Worm (Caenorhabditis elegans) whole organism, L3 larva: ENCODE data around the gene srw-98.

Experiments used
- R02D3.7 ChIP-seq: fragments of 150-350 bp; optimal IDR thresholded peaks from 2 replicates; lab custom pipeline; 2014; ENCODE audit warnings: missing biosample characterization, missing genetic modification characterization
- ZK546.5 ChIP-seq: sonication (generic microtip); optimal IDR thresholded peaks from 2 replicates; lab custom pipeline; 2017; ENCODE audit warnings: missing biosample characterization, missing genetic modification characterization
- ceh-16 ChIP-seq: sonication (generic microtip); optimal IDR thresholded peaks from 2 replicates; lab custom pipeline; 2017; ENCODE audit warnings: missing biosample characterization, missing genetic modification characterization
- egl-5 ChIP-seq: fragments of 150-350 bp; optimal IDR thresholded peaks from 2 replicates; lab custom pipeline; 2017; ENCODE audit warnings: missing biosample characterization, missing genetic modification reagents, missing genetic modification characterization, inconsistent platforms
- elt-1 ChIP-seq: fragments of 150-350 bp; optimal IDR thresholded peaks from 2 replicates; lab custom pipeline; 2014; ENCODE audit warnings: missing biosample characterization, missing genetic modification characterization
- elt-3 ChIP-seq, 3 experiments: fragments of 150-350 bp in 1 of 3; sonication (generic microtip) in 2 of 3; optimal IDR thresholded peaks; 2 replicates in 2 of 3; 4 replicates in 1 of 3; lab custom pipeline; 2014 to 2017; ENCODE audit warnings: missing biosample characterization in 3 of 3, missing genetic modification characterization in 3 of 3
- fos-1 ChIP-seq: fragments of 150-350 bp; optimal IDR thresholded peaks from 2 replicates; lab custom pipeline; 2014; ENCODE audit warnings: missing biosample characterization, missing genetic modification characterization
- lin-15B ChIP-seq: fragments of 150-350 bp; optimal IDR thresholded peaks from 2 replicates; lab custom pipeline; 2014; ENCODE audit warnings: missing biosample characterization, missing genetic modification characterization
- lin-39 ChIP-seq: fragments of 150-350 bp; optimal IDR thresholded peaks from 2 replicates; lab custom pipeline; 2018; ENCODE audit warnings: missing biosample characterization, missing genetic modification reagents, missing genetic modification characterization
- nfya-1 ChIP-seq: sonication (generic microtip); optimal IDR thresholded peaks from 2 replicates; lab custom pipeline; 2017; ENCODE audit warnings: missing genetic modification characterization, mild to moderate bottlenecking, missing compliant biosample characterization, antibody characterized with exemption, moderate library complexity; ENCODE audit not compliant: insufficient read depth
- nhr-23 ChIP-seq: fragments of 150-350 bp; optimal IDR thresholded peaks from 2 replicates; lab custom pipeline; 2014; ENCODE audit warnings: missing biosample characterization, missing genetic modification reagents, missing genetic modification characterization
- nhr-25 ChIP-seq: sonication (generic microtip); optimal IDR thresholded peaks from 2 replicates; lab custom pipeline; 2017; ENCODE audit warnings: missing biosample characterization, missing genetic modification characterization
- nhr-28 ChIP-seq: fragments of 150-350 bp; optimal IDR thresholded peaks from 2 replicates; lab custom pipeline; 2014; ENCODE audit warnings: missing biosample characterization, missing genetic modification characterization
- nhr-43 ChIP-seq: sonication (generic microtip); optimal IDR thresholded peaks from 2 replicates; lab custom pipeline; 2016; ENCODE audit warnings: mild to moderate bottlenecking, missing genetic modification characterization, missing compliant biosample characterization; ENCODE audit not compliant: poor library complexity, severe bottlenecking
- nhr-77 ChIP-seq: fragments of 150-350 bp; optimal IDR thresholded peaks from 2 replicates; lab custom pipeline; 2014; ENCODE audit warnings: missing biosample characterization, missing genetic modification characterization
- pha-4 ChIP-seq: fragments of 150-350 bp; optimal IDR thresholded peaks from 2 replicates; lab custom pipeline; 2014; ENCODE audit warnings: missing biosample characterization, missing genetic modification reagents, missing genetic modification characterization
- pqm-1 ChIP-seq: fragments of 150-350 bp; optimal IDR thresholded peaks from 2 replicates; lab custom pipeline; 2017; ENCODE audit warnings: missing biosample characterization, missing genetic modification characterization, inconsistent platforms
- skn-1 ChIP-seq: fragments of 150-350 bp; optimal IDR thresholded peaks from 2 replicates; lab custom pipeline; 2014; ENCODE audit warnings: missing biosample characterization, missing genetic modification characterization
- tbx-2 ChIP-seq: sonication (generic microtip); optimal IDR thresholded peaks from 2 replicates; lab custom pipeline; 2016; ENCODE audit warnings: mild to moderate bottlenecking, missing genetic modification characterization, missing compliant biosample characterization
- unc-62 ChIP-seq: fragments of 150-350 bp; sonication (generic microtip); optimal IDR thresholded peaks from 4 replicates; lab custom pipeline; 2014; ENCODE audit warnings: missing biosample characterization, missing genetic modification reagents, missing genetic modification characterization
- ztf-4 ChIP-seq: fragments of 150-350 bp; optimal IDR thresholded peaks from 2 replicates; lab custom pipeline; 2014; ENCODE audit warnings: missing biosample characterization, missing genetic modification characterization

srw-98 gene

ce11 chrV:1631148-1631547 is 47.0 kb downstream of the srw-98 start, which contains the start of gene Y46H3D.8:
Y46H3D.8 (minus strand) TSS chrV:1631248.
- TF ChIP-seq lin-39 (tag; lab: Kevin White, UChicago), result no peak
- TF ChIP-seq, all 47 proteins: peak for 0

DNA sequence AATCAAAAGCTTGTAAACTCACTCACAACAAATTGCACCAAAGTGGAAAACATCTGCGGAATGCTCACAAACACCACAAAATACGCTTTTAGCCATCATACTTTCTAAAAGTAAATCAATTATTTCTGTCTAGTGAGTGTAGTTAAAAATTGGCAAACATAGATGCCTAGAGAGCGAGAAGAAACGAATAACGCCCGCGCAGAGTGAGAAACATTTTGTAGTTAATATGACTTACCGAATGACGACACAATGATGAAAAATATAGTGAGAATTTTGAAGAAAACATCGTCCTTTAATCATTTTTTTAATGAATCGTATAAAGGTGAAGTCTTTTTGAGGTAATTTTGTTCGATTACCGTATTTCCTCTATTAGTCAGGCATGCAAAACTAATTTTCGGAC is 48.8 kb downstream of the srw-98 start, which contains the start of gene nhr-238:
nhr-238 (minus strand) TSS at position 104 of the 400 bp plus-strand sequence.
- TF ChIP-seq ZK546.5, result peak; percentile 47
- TF ChIP-seq tbx-2 (tag; lab: Kevin White, UChicago), result no peak
- TF ChIP-seq nhr-28 (tag; lab: Kevin White, UChicago), result peak; percentile 50
- TF ChIP-seq egl-5 (tag; lab: Kevin White, UChicago), result no peak
- no peak for TF ChIP-seq elt-1 (tag; lab: Kevin White, UChicago)
- peak; percentile 11 for TF ChIP-seq pha-4 (tag; lab: Kevin White, UChicago)
- peak; percentile 66 for TF ChIP-seq nhr-77 (tag; lab: Kevin White, UChicago)
- no peak for TF ChIP-seq fos-1 (tag; lab: Kevin White, UChicago)
- no peak for TF ChIP-seq elt-3 (tag; optimal IDR thresholded peaks at IDR 0.05; lab: Kevin White, UChicago)
- no peak for TF ChIP-seq nhr-23 (tag; lab: Kevin White, UChicago)
- no peak for TF ChIP-seq ztf-4 (tag; lab: Kevin White, UChicago)
- TF ChIP-seq R02D3.7, result no peak
- TF ChIP-seq pqm-1 (tag; lab: Kevin White, UChicago), result no peak
- TF ChIP-seq nhr-25, result no peak
- TF ChIP-seq, all 47 proteins: peak for 4

DNA sequence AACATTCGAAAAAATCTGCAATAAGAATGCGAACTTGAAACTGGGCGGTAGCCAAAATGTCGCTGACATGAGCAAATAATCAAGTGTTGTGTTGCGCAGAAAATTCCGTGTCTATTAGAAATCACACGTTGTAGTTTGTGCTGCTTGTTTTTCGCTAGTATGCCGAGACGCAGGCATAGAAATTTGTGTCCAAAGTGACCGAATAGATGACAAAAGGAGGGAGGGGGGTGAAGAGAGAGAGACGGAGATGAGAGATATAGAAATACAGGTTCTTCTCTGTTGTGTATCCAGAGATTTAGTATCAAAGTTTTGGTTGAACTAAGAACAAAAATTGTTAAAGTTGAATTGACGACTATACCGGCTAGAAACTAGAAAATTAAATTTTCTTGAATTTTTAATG is 50.9 kb downstream of the srw-98 start:
- TF ChIP-seq egl-5 (tag; lab: Kevin White, UChicago) (no peak), tbx-2 (tag; lab: Kevin White, UChicago) (no peak), nhr-23 (tag; lab: Kevin White, UChicago) (peak; percentile 49), nfya-1 (peak; percentile 18), skn-1 (tag; lab: Kevin White, UChicago) (peak; percentile 39), pha-4 (tag; lab: Kevin White, UChicago) (peak; percentile 54), unc-62 (no peak), ceh-16 (no peak), nhr-25 (peak; percentile 57), nhr-77 (tag; lab: Kevin White, UChicago) (peak; percentile 44), nhr-43 (tag; lab: Kevin White, UChicago) (peak; percentile 78)

ce11 chrV:1626720-1627119 is 51.4 kb downstream of the srw-98 start, which contains the start of gene nhr-237:
nhr-237 (minus strand) TSS chrV:1626820.
- TF ChIP-seq ZK546.5 (peak; percentile 31), lin-15B (no peak)
